Fruit fly (Drosophila melanogaster) whole organism, embryonic: Measurements from ENCODE around the gene Cht2.
A peak's percentile ranks its signal among the peaks of the same experiment; 100 is the strongest.

Source experiments
- Bgb ChIP-seq: fragments of 200-800 bp; sonication (Bioruptor generic); IDR thresholded peaks from 2 replicates; pipeline ENCODE4 v1.3.6; 2022; ENCODE audit warnings: missing biosample characterization, missing genetic modification characterization; ENCODE audit not compliant: partially characterized antibody
- Blimp-1 ChIP-seq: fragments of 200-800 bp; sonication (Bioruptor generic); optimal IDR thresholded peaks from 3 replicates; lab custom pipeline; 2018; ENCODE audit warnings: missing biosample characterization, missing genetic modification characterization, mild to moderate bottlenecking, moderate library complexity, missing genetic modification reagents
- CG11504 ChIP-seq: fragments of 200-800 bp; sonication (Bioruptor generic); optimal IDR thresholded peaks from 3 replicates; lab custom pipeline; 2019; ENCODE audit warnings: missing biosample characterization, mild to moderate bottlenecking, missing genetic modification characterization, moderate library complexity
- CG12769 ChIP-seq: fragments of 200-800 bp; sonication (Bioruptor generic); optimal IDR thresholded peaks from 2 replicates; lab custom pipeline; 2019; ENCODE audit warnings: missing biosample characterization, mild to moderate bottlenecking, missing genetic modification characterization, moderate library complexity
- CG16813 ChIP-seq: fragments of 200-800 bp; sonication (Bioruptor generic); IDR thresholded peaks from 3 replicates; pipeline ENCODE4 v1.3.6; 2022; ENCODE audit warnings: missing biosample characterization, missing genetic modification characterization; ENCODE audit not compliant: partially characterized antibody
- CG17186 ChIP-seq: fragments of 200-800 bp; sonication (Bioruptor generic); optimal IDR thresholded peaks from 3 replicates; lab custom pipeline; 2017; ENCODE audit warnings: missing biosample characterization, missing genetic modification reagents, missing genetic modification characterization
- CG30431 ChIP-seq: fragments of 200-800 bp; sonication (Bioruptor generic); optimal IDR thresholded peaks from 2 replicates; lab custom pipeline; 2017; ENCODE audit warnings: missing biosample characterization, missing genetic modification characterization
- CG34224 ChIP-seq: fragments of 200-800 bp; sonication (Bioruptor generic); IDR thresholded peaks from 3 replicates; pipeline ENCODE4 v1.3.6; 2022; ENCODE audit warnings: missing biosample characterization, missing genetic modification characterization; ENCODE audit not compliant: partially characterized antibody
- CG9437 ChIP-seq: fragments of 200-800 bp; sonication (Bioruptor generic); optimal IDR thresholded peaks from 2 replicates; lab custom pipeline; 2018; ENCODE audit warnings: missing biosample characterization, mild to moderate bottlenecking, missing genetic modification characterization
- Camta ChIP-seq: fragments of 200-800 bp; sonication (Bioruptor generic); optimal IDR thresholded peaks from 2 replicates; lab custom pipeline; 2016; ENCODE audit warnings: missing biosample characterization, missing genetic modification characterization
- Dll ChIP-seq: fragments of 200-800 bp; sonication (Bioruptor generic); IDR thresholded peaks from 4 replicates; pipeline ENCODE4 v1.3.6; 2022; ENCODE audit warnings: missing biosample characterization, missing genetic modification characterization; ENCODE audit not compliant: partially characterized antibody
- Dp ChIP-seq: fragments of 200-800 bp; sonication (Bioruptor generic); optimal IDR thresholded peaks from 2 replicates; lab custom pipeline; 2018; ENCODE audit warnings: missing biosample characterization, mild to moderate bottlenecking, missing genetic modification characterization, moderate library complexity
- E2f2 ChIP-seq: fragments of 200-800 bp; sonication (Bioruptor generic); IDR thresholded peaks from 2 replicates; pipeline ENCODE4 v1.3.6; 2022; ENCODE audit warnings: missing biosample characterization, missing genetic modification characterization
- Fer1 ChIP-seq: fragments of 200-800 bp; sonication (Bioruptor generic); optimal IDR thresholded peaks from 2 replicates; lab custom pipeline; 2017; ENCODE audit warnings: missing biosample characterization, mild to moderate bottlenecking, missing genetic modification characterization
- Fer2 ChIP-seq: fragments of 200-800 bp; sonication (Bioruptor generic); optimal IDR thresholded peaks from 2 replicates; lab custom pipeline; 2018; ENCODE audit warnings: missing biosample characterization, mild to moderate bottlenecking, missing genetic modification characterization, moderate library complexity
- Gug ChIP-seq: fragments of 200-800 bp; sonication (Bioruptor generic); IDR thresholded peaks from 4 replicates; pipeline ENCODE4 v1.3.6; 2022; ENCODE audit warnings: missing biosample characterization, missing genetic modification characterization
- Kr ChIP-seq: fragments of 200-800 bp; sonication (Bioruptor generic); optimal IDR thresholded peaks from 2 replicates; lab custom pipeline; 2017; ENCODE audit warnings: missing biosample characterization, mild to moderate bottlenecking, missing genetic modification characterization
- Lim3 ChIP-seq: fragments of 200-800 bp; sonication (Bioruptor generic); IDR thresholded peaks from 2 replicates; pipeline ENCODE4 v1.3.6; 2022; ENCODE audit warnings: missing biosample characterization, missing genetic modification characterization
- MBD-R2 ChIP-seq: fragments of 200-800 bp; sonication (Bioruptor generic); IDR thresholded peaks from 2 replicates; pipeline ENCODE4 v1.3.6; 2022; ENCODE audit warnings: missing biosample characterization, missing genetic modification characterization
- bbx ChIP-seq: fragments of 200-800 bp; sonication (Bioruptor generic); IDR thresholded peaks from 2 replicates; pipeline ENCODE4 v1.3.6; 2022; ENCODE audit warnings: missing biosample characterization, missing genetic modification characterization; ENCODE audit not compliant: partially characterized antibody
- cwo ChIP-seq: fragments of 200-800 bp; sonication (Bioruptor generic); optimal IDR thresholded peaks from 3 replicates; lab custom pipeline; 2017; ENCODE audit warnings: missing biosample characterization, missing genetic modification characterization, mild to moderate bottlenecking, moderate library complexity, missing genetic modification reagents
- dmrt99B ChIP-seq: fragments of 200-800 bp; sonication (Bioruptor generic); optimal IDR thresholded peaks from 2 replicates; lab custom pipeline; 2018; ENCODE audit warnings: missing biosample characterization, mild to moderate bottlenecking, missing genetic modification characterization, moderate library complexity
- fd96Cb ChIP-seq: fragments of 200-800 bp; sonication (Bioruptor generic); optimal IDR thresholded peaks from 2 replicates; lab custom pipeline; 2018; ENCODE audit warnings: missing biosample characterization, mild to moderate bottlenecking, missing genetic modification characterization, moderate library complexity
- grn ChIP-seq: fragments of 200-800 bp; sonication (Bioruptor generic); optimal IDR thresholded peaks from 3 replicates; lab custom pipeline; 2017; ENCODE audit warnings: missing biosample characterization, missing genetic modification characterization
- hb ChIP-seq: fragments of 200-800 bp; sonication (Bioruptor generic); IDR thresholded peaks from 3 replicates; pipeline ENCODE4 v1.3.6; 2022; ENCODE audit warnings: missing biosample characterization, missing genetic modification characterization; ENCODE audit not compliant: partially characterized antibody
- hbn ChIP-seq: fragments of 200-800 bp; sonication (Bioruptor generic); IDR thresholded peaks from 2 replicates; pipeline ENCODE4 v1.3.6; 2022; ENCODE audit warnings: missing biosample characterization, missing genetic modification characterization; ENCODE audit not compliant: partially characterized antibody
- inv ChIP-seq: fragments of 200-800 bp; sonication (Bioruptor generic); IDR thresholded peaks from 2 replicates; pipeline ENCODE4 v1.3.6; 2022; ENCODE audit warnings: missing biosample characterization, missing genetic modification characterization; ENCODE audit not compliant: partially characterized antibody
- knrl ChIP-seq: fragments of 200-800 bp; sonication (Bioruptor generic); IDR thresholded peaks from 3 replicates; pipeline ENCODE4 v1.3.6; 2022; ENCODE audit warnings: missing biosample characterization, missing genetic modification characterization; ENCODE audit not compliant: partially characterized antibody
- lov ChIP-seq, 2 experiments: fragments of 200-800 bp in 1 of 2; fragments of >200 bp in 1 of 2; sonication (Bioruptor generic) in 1 of 2; IDR thresholded peaks in 1 of 2; optimal IDR thresholded peaks in 1 of 2; 2 replicates in 1 of 2; 3 replicates in 1 of 2; pipeline versions ENCODE4 v1.3.6 to Lab custom; 2017 to 2022; ENCODE audit warnings: missing biosample characterization in 1 of 2, missing genetic modification characterization in 1 of 2
- pfk ChIP-seq: fragments of 200-800 bp; sonication (Bioruptor generic); optimal IDR thresholded peaks from 2 replicates; lab custom pipeline; 2018; ENCODE audit warnings: missing biosample characterization, mild to moderate bottlenecking, missing genetic modification characterization, moderate library complexity
- sens ChIP-seq: fragments of 200-800 bp; sonication (Bioruptor generic); peaks from one replicate; lab custom pipeline; 2016; ENCODE audit warnings: missing biosample characterization, missing genetic modification characterization
- toy ChIP-seq: fragments of 200-800 bp; sonication (Bioruptor generic); IDR thresholded peaks from 2 replicates; pipeline ENCODE4 v1.3.6; 2022; ENCODE audit warnings: missing biosample characterization, missing genetic modification characterization
- vvl ChIP-seq: fragments of 200-800 bp; sonication (Bioruptor generic); IDR thresholded peaks from 2 replicates; pipeline ENCODE4 v1.3.6; 2022; ENCODE audit warnings: missing biosample characterization, missing genetic modification characterization

The Cht2 gene

dm6 chr3L:1756143-1756542, 409 bp upstream of the Cht2 start, which contains the start of gene CG8001 (continued):
- TF ChIP-seq E2f2 (GFP tag; lab: Robert Waterston, UW), result peak; percentile 94
- peak; percentile 61; the same call in 3 of the 4 replicates for TF ChIP-seq Dll (GFP tag; lab: Robert Waterston, UW)
- peak; percentile 98 for TF ChIP-seq CG9437 (GFP tag; lab: Kevin White, UChicago)
- peak; percentile 44; the same call in 2 of the 3 replicates for TF ChIP-seq knrl (GFP tag; lab: Robert Waterston, UW)
- peak; percentile 65; the same call in 1 of the 3 replicates for TF ChIP-seq hb (GFP tag; lab: Robert Waterston, UW)
- TF ChIP-seq CG11504 (tag; lab: Kevin White, UChicago), result no peak
- no peak for TF ChIP-seq fd96Cb (tag; lab: Kevin White, UChicago)
- TF ChIP-seq bbx (GFP tag; lab: Robert Waterston, UW), result peak; percentile 69
- peak; percentile 28; the same call in 1 of the 2 replicates for TF ChIP-seq inv (GFP tag; lab: Robert Waterston, UW)
- no peak for TF ChIP-seq Fer1 (GFP tag; lab: Kevin White, UChicago)
- TF ChIP-seq CG16813 (GFP tag; lab: Robert Waterston, UW), result 0 out of 3 replicates have a peak, but pooled peaks have one; percentile 33
- TF ChIP-seq pfk, result no peak
- TF ChIP-seq Dp (GFP tag; lab: Kevin White, UChicago), result peak; percentile 90
- TF ChIP-seq Bgb (GFP tag; lab: Robert Waterston, UW), result peak; percentile 71
- peak; percentile 57 for TF ChIP-seq CG17186 (GFP tag; lab: Kevin White, UChicago)
- peak; percentile 91 for TF ChIP-seq MBD-R2 (GFP tag; lab: Robert Waterston, UW)
- TF ChIP-seq CG34224 (GFP tag; lab: Robert Waterston, UW), result peak; percentile 56; the same call in 2 of the 3 replicates
- no peak for TF ChIP-seq Camta (GFP tag; lab: Kevin White, UChicago)
- TF ChIP-seq Gug (GFP tag; lab: Robert Waterston, UW), result no peak
- peak; percentile 66 for TF ChIP-seq hbn (GFP tag; lab: Robert Waterston, UW)
- TF ChIP-seq sens (GFP tag; lab: Kevin White, UChicago), result no peak

dm6 chr3L:1754935-1755334, 799 bp downstream of the Cht2 start:
- TF ChIP-seq lov (optimal IDR thresholded peaks at IDR 0.05; lab: Kevin White, UChicago) (no peak), lov (GFP tag; IDR thresholded peaks at IDR 0.05; lab: Robert Waterston, UW) (0 out of 3 replicates have a peak, but pooled peaks have one; percentile 36), Blimp-1 (GFP tag; lab: Kevin White, UChicago) (peak; percentile 82), CG30431 (GFP tag; lab: Kevin White, UChicago) (no peak), cwo (peak; percentile 23), Lim3 (no peak), vvl (GFP tag; lab: Robert Waterston, UW) (peak; percentile 47), grn (peak; percentile 20)

dm6 chr3L:1754262-1754661, 1.5 kb downstream of the Cht2 start:
- no peak for TF ChIP-seq Fer2 (tag; lab: Kevin White, UChicago)
- no peak for TF ChIP-seq Kr (GFP tag; lab: Kevin White, UChicago)
- no peak for TF ChIP-seq CG12769 (tag; lab: Kevin White, UChicago)
- TF ChIP-seq dmrt99B (tag; lab: Kevin White, UChicago), result no peak
- TF ChIP-seq toy (GFP tag; lab: Robert Waterston, UW), result no peak
- TF ChIP-seq vvl (GFP tag; lab: Robert Waterston, UW), result no peak
- TF ChIP-seq, all 482 proteins: peak for 0
